Fruit fly (Drosophila melanogaster) whole organism: ENCODE data around the gene NimB3.

Experiments used
- CG8478 ChIP-seq: fragments of >200 bp; optimal IDR thresholded peaks from 2 replicates; lab custom pipeline; 2018; ENCODE audit warnings: inconsistent platforms
- Dll ChIP-seq: fragments of >200 bp; optimal IDR thresholded peaks from 2 replicates; lab custom pipeline; 2017
- EcR ChIP-seq, 2 experiments: fragments of >200 bp; optimal IDR thresholded peaks; 2 replicates each; lab custom pipeline; 2017; ENCODE audit warnings: missing biosample characterization in 2 of 2, missing genetic modification characterization in 2 of 2, missing genetic modification reagents in 2 of 2
- pan ChIP-seq: fragments of >200 bp; optimal IDR thresholded peaks from 2 replicates; lab custom pipeline; 2017
- psq ChIP-seq: fragments of >200 bp; optimal IDR thresholded peaks from 2 replicates; lab custom pipeline; 2017
- usp ChIP-seq: fragments of >200 bp; optimal IDR thresholded peaks from 2 replicates; lab custom pipeline; 2017; ENCODE audit warnings: missing biosample characterization, missing genetic modification characterization, mixed read lengths

DNA sequence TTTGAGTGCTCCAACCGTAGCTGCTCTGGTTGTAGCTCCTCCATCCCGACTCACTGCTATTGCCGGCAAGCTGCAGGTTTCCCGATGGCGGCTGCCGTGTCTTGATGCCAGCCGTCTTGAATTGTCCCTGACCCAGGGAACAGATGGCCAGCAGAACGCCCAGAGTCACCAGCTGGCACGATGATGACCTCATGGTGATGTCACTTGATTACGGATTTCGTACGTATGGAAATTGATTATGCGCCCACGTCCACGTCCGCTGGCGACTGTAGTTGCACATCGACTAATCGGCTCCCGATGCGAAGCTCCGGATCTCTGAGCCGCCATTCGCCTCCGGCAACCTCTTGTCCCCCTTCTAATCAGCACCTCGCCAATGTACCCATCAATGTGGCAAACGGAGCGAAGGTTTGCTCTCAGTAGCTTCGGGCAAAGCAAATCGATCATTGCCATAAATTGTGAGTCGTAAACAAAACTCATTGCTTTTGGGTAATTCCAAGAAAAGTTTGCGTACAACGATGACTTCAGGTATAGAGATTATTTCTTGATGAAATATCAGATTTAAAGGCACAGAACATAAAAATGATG lies 961 bp downstream of the NimB3 start, which contains the start of gene NimB2:
- TF ChIP-seq CG8478 (lab: Kevin White, UChicago) = no peak
- TF ChIP-seq pan (lab: Kevin White, UChicago) = no peak
- TF ChIP-seq usp = no peak
- TF ChIP-seq EcR (GFP tag; optimal IDR thresholded peaks at IDR 0.05; lab: Kevin White, UChicago) = no peak
- TF ChIP-seq psq (lab: Kevin White, UChicago) = no peak
- TF ChIP-seq Dll (lab: Kevin White, UChicago) = no peak
